Worm (Caenorhabditis elegans) whole organism, L4 larva: ENCODE results near the gene lgc-16.

Source experiments
- lsy-2 ChIP-seq, 2 experiments: fragments of 150-350 bp in 1 of 2; sonication (generic microtip) in 1 of 2; optimal IDR thresholded peaks; 2 replicates each; lab custom pipeline; 2014 to 2017; ENCODE audit warnings: missing biosample characterization in 2 of 2, missing genetic modification characterization in 2 of 2
- nhr-237 ChIP-seq: sonication (generic microtip); optimal IDR thresholded peaks from 2 replicates; lab custom pipeline; 2017; ENCODE audit warnings: missing biosample characterization, missing genetic modification characterization
- skn-1 ChIP-seq: fragments of 150-350 bp; optimal IDR thresholded peaks from 2 replicates; lab custom pipeline; 2014; ENCODE audit warnings: missing biosample characterization, missing genetic modification characterization
- snpc-4 ChIP-seq: fragments of 150-350 bp; optimal IDR thresholded peaks from 2 replicates; lab custom pipeline; 2014; ENCODE audit warnings: missing biosample characterization, missing genetic modification characterization

DNA sequence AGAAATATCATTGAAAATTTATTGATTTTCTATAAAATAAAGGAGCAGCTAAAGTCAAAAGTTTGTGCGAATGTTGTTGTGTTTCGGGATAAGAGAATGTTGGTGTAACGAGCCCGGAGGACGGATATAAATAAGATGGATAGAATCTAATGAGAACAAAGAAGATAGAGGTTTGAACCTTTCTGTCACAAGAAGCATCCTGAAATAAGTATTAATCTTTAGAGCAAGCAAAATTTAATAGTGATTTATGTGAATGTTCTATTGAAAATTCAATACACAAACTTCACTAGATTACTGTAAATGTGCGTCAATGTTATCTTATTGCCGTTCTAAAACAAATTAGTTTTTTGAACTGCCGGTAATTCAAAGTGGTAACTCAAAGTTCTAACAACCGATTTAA lies 14.7 kb upstream of the lgc-16 start, which contains the start of gene W03G11.3:
- TF ChIP-seq nhr-237 (tag; lab: Kevin White, UChicago) (no peak), skn-1 (no peak), snpc-4 (tag; lab: Kevin White, UChicago) (no peak), lsy-2 (tag; optimal IDR thresholded peaks at IDR 0.05; lab: Kevin White, UChicago) (no peak)
